Fruit fly (Drosophila melanogaster) whole organism, embryonic: Measurements from ENCODE around the gene eEF1alpha2.

Source experiments
- Adf1 ChIP-seq: fragments of 200-800 bp; sonication (Bioruptor generic); IDR thresholded peaks from 2 replicates; pipeline ENCODE4 v1.3.6; 2022; ENCODE audit warnings: missing biosample characterization, missing genetic modification characterization
- B-H2 ChIP-seq: fragments of 200-800 bp; sonication (Bioruptor generic); optimal IDR thresholded peaks from 2 replicates; lab custom pipeline; 2018; ENCODE audit warnings: missing biosample characterization, mild to moderate bottlenecking, missing genetic modification characterization
- Blimp-1 ChIP-seq: fragments of 200-800 bp; sonication (Bioruptor generic); optimal IDR thresholded peaks from 3 replicates; lab custom pipeline; 2018; ENCODE audit warnings: missing biosample characterization, missing genetic modification characterization, mild to moderate bottlenecking, moderate library complexity, missing genetic modification reagents
- CG11696 ChIP-seq: fragments of 200-800 bp; sonication (Bioruptor generic); IDR thresholded peaks from 2 replicates; pipeline ENCODE4 v1.3.6; 2022; ENCODE audit warnings: missing biosample characterization, missing genetic modification characterization
- CG12236 ChIP-seq: fragments of 200-800 bp; sonication (Bioruptor generic); optimal IDR thresholded peaks from 2 replicates; lab custom pipeline; 2016; ENCODE audit warnings: missing biosample characterization, missing genetic modification characterization
- CG12942 ChIP-seq: fragments of 200-800 bp; sonication (Bioruptor generic); optimal IDR thresholded peaks from 3 replicates; lab custom pipeline; 2016; ENCODE audit warnings: missing biosample characterization, missing genetic modification characterization
- CG14014 ChIP-seq: fragments of 200-800 bp; sonication (Bioruptor generic); IDR thresholded peaks from 2 replicates; pipeline ENCODE4 v1.3.6; 2022; ENCODE audit warnings: missing biosample characterization, missing genetic modification characterization
- CG17359 ChIP-seq: fragments of 200-800 bp; sonication (Bioruptor generic); optimal IDR thresholded peaks from 3 replicates; lab custom pipeline; 2018; ENCODE audit warnings: missing biosample characterization, mild to moderate bottlenecking, missing genetic modification characterization, moderate library complexity
- CG17568 ChIP-seq: fragments of 200-800 bp; sonication (Bioruptor generic); optimal IDR thresholded peaks from 2 replicates; lab custom pipeline; 2018; ENCODE audit warnings: missing biosample characterization, mild to moderate bottlenecking, missing genetic modification characterization, moderate library complexity
- CG18011 ChIP-seq: fragments of 200-800 bp; sonication (Bioruptor generic); optimal IDR thresholded peaks from 2 replicates; lab custom pipeline; 2017; ENCODE audit warnings: missing biosample characterization, missing genetic modification characterization, mild to moderate bottlenecking, moderate library complexity, missing genotype
- CG18262 ChIP-seq: fragments of 200-800 bp; optimal IDR thresholded peaks from 3 replicates; lab custom pipeline; 2019; ENCODE audit warnings: missing biosample characterization, mild to moderate bottlenecking, missing genetic modification characterization, moderate library complexity
- CG1832 ChIP-seq: fragments of 200-800 bp; sonication (Bioruptor generic); optimal IDR thresholded peaks from 2 replicates; lab custom pipeline; 2017; ENCODE audit warnings: missing biosample characterization, mild to moderate bottlenecking, missing genetic modification characterization, inconsistent platforms
- CG31441 ChIP-seq: fragments of 200-800 bp; sonication (Bioruptor generic); IDR thresholded peaks from 2 replicates; pipeline ENCODE4 v1.3.6; 2022; ENCODE audit warnings: missing biosample characterization, missing genetic modification characterization
- CG32772 ChIP-seq: fragments of 200-800 bp; sonication (Bioruptor generic); IDR thresholded peaks from 2 replicates; pipeline ENCODE4 v1.3.6; 2022; ENCODE audit warnings: missing biosample characterization, missing genetic modification characterization
- CG33557 ChIP-seq: fragments of 200-800 bp; sonication (Bioruptor generic); optimal IDR thresholded peaks from 2 replicates; lab custom pipeline; 2019; ENCODE audit warnings: missing biosample characterization, mild to moderate bottlenecking, missing genetic modification characterization, moderate library complexity
- CG4328 ChIP-seq: fragments of 200-800 bp; sonication (Bioruptor generic); optimal IDR thresholded peaks from 3 replicates; lab custom pipeline; 2017; ENCODE audit warnings: missing biosample characterization, missing genetic modification reagents, missing genetic modification characterization
- CG6813 ChIP-seq: fragments of 200-800 bp; sonication (Bioruptor generic); optimal IDR thresholded peaks from 2 replicates; lab custom pipeline; 2017; ENCODE audit warnings: missing biosample characterization, missing genetic modification characterization, mild to moderate bottlenecking, moderate library complexity, missing genetic modification reagents
- CG7271 ChIP-seq: fragments of 200-800 bp; sonication (Bioruptor generic); optimal IDR thresholded peaks from 2 replicates; lab custom pipeline; 2018; ENCODE audit warnings: missing biosample characterization, mild to moderate bottlenecking, missing genetic modification characterization, moderate library complexity
- CG7987 ChIP-seq: fragments of 200-800 bp; sonication (Bioruptor generic); optimal IDR thresholded peaks from 2 replicates; lab custom pipeline; 2018; ENCODE audit warnings: missing biosample characterization, mild to moderate bottlenecking, missing genetic modification characterization, moderate library complexity
- CG9797 ChIP-seq: fragments of 200-800 bp; sonication (Bioruptor generic); optimal IDR thresholded peaks from 3 replicates; lab custom pipeline; 2018; ENCODE audit warnings: missing biosample characterization, mild to moderate bottlenecking, missing genetic modification characterization
- CrebB ChIP-seq: fragments of 200-800 bp; sonication (Bioruptor generic); optimal IDR thresholded peaks from 3 replicates; lab custom pipeline; 2018; ENCODE audit warnings: missing biosample characterization, mild to moderate bottlenecking, missing genetic modification characterization
- Doc3 ChIP-seq: fragments of 200-800 bp; sonication (Bioruptor generic); IDR thresholded peaks from 3 replicates; pipeline ENCODE4 v1.3.6; 2022; ENCODE audit warnings: missing biosample characterization, missing genetic modification characterization; ENCODE audit not compliant: partially characterized antibody
- Dref ChIP-seq: fragments of 200-800 bp; sonication (Bioruptor generic); IDR thresholded peaks from 2 replicates; pipeline ENCODE4 v1.3.6; 2022; ENCODE audit warnings: missing biosample characterization, missing genetic modification characterization
- Ets65A ChIP-seq: fragments of 200-800 bp; sonication (Bioruptor generic); peaks from one replicate; lab custom pipeline; 2016; ENCODE audit warnings: missing biosample characterization, missing genetic modification characterization
- Hmx ChIP-seq: fragments of 200-800 bp; sonication (Bioruptor generic); optimal IDR thresholded peaks from 2 replicates; lab custom pipeline; 2016; ENCODE audit warnings: missing biosample characterization, missing genetic modification characterization
- Hsf ChIP-seq: fragments of 200-800 bp; sonication (Bioruptor generic); optimal IDR thresholded peaks from 3 replicates; lab custom pipeline; 2016; ENCODE audit warnings: missing biosample characterization, missing genetic modification characterization
- MBD-R2 ChIP-seq: fragments of 200-800 bp; sonication (Bioruptor generic); IDR thresholded peaks from 2 replicates; pipeline ENCODE4 v1.3.6; 2022; ENCODE audit warnings: missing biosample characterization, missing genetic modification characterization
- Mrtf ChIP-seq: fragments of 200-800 bp; sonication (Bioruptor generic); IDR thresholded peaks from 3 replicates; pipeline ENCODE4 v1.3.6; 2022; ENCODE audit warnings: missing biosample characterization, missing genetic modification characterization
- Neu2 ChIP-seq: fragments of 200-800 bp; sonication (Bioruptor generic); optimal IDR thresholded peaks from 3 replicates; lab custom pipeline; 2016; ENCODE audit warnings: missing biosample characterization, missing genetic modification characterization, borderline replicate concordance
- Sin3A ChIP-seq: fragments of >200 bp; optimal IDR thresholded peaks from 2 replicates; lab custom pipeline; 2018
- Ssrp ChIP-seq: fragments of 200-800 bp; sonication (Bioruptor generic); optimal IDR thresholded peaks from 2 replicates; lab custom pipeline; 2018; ENCODE audit warnings: missing biosample characterization, mild to moderate bottlenecking, missing genetic modification characterization, moderate library complexity
- amos ChIP-seq: fragments of 200-800 bp; sonication (Bioruptor generic); IDR thresholded peaks from 2 replicates; pipeline ENCODE4 v1.3.6; 2022; ENCODE audit warnings: missing biosample characterization, missing genetic modification characterization; ENCODE audit not compliant: partially characterized antibody
- aop ChIP-seq: fragments of 200-800 bp; sonication (Bioruptor generic); IDR thresholded peaks from 2 replicates; pipeline ENCODE4 v1.3.6; 2022; ENCODE audit warnings: missing biosample characterization, missing genetic modification characterization
- bcd ChIP-seq: fragments of 200-800 bp; sonication (Bioruptor generic); optimal IDR thresholded peaks from 2 replicates; lab custom pipeline; 2017; ENCODE audit warnings: missing biosample characterization, mild to moderate bottlenecking, missing genetic modification characterization
- bowl ChIP-seq: fragments of 200-800 bp; sonication (Bioruptor generic); IDR thresholded peaks from 2 replicates; pipeline ENCODE4 v1.3.6; 2022; ENCODE audit warnings: missing biosample characterization, missing genetic modification characterization
- cato ChIP-seq: fragments of 200-800 bp; sonication (Bioruptor generic); optimal IDR thresholded peaks from 2 replicates; lab custom pipeline; 2016; ENCODE audit warnings: missing biosample characterization, missing genetic modification characterization, borderline replicate concordance
- cg ChIP-seq: fragments of 200-800 bp; sonication (Bioruptor generic); optimal IDR thresholded peaks from 3 replicates; lab custom pipeline; 2019; ENCODE audit warnings: missing biosample characterization, mild to moderate bottlenecking, missing genetic modification characterization, moderate library complexity
- crol ChIP-seq: fragments of 200-800 bp; sonication (Bioruptor generic); IDR thresholded peaks from 2 replicates; pipeline ENCODE4 v1.3.6; 2022; ENCODE audit warnings: missing biosample characterization, missing genetic modification characterization
- danr ChIP-seq: fragments of 200-800 bp; sonication (Bioruptor generic); IDR thresholded peaks from 2 replicates; pipeline ENCODE4 v1.3.6; 2022; ENCODE audit warnings: missing biosample characterization, missing genetic modification characterization
- disco-r ChIP-seq: fragments of 200-800 bp; sonication (Bioruptor generic); optimal IDR thresholded peaks from 2 replicates; lab custom pipeline; 2016; ENCODE audit warnings: missing biosample characterization, missing genetic modification characterization
- dmrt99B ChIP-seq: fragments of 200-800 bp; sonication (Bioruptor generic); optimal IDR thresholded peaks from 2 replicates; lab custom pipeline; 2018; ENCODE audit warnings: missing biosample characterization, mild to moderate bottlenecking, missing genetic modification characterization, moderate library complexity
- dpn ChIP-seq, 2 experiments: fragments of 200-800 bp; sonication (Bioruptor generic); optimal IDR thresholded peaks; 3 replicates each; lab custom pipeline; 2016; ENCODE audit warnings: missing biosample characterization in 2 of 2, missing genetic modification characterization in 2 of 2
- en ChIP-seq: fragments of 200-800 bp; sonication (Bioruptor generic); optimal IDR thresholded peaks from 2 replicates; lab custom pipeline; 2016; ENCODE audit warnings: missing biosample characterization, missing genetic modification characterization
- ken ChIP-seq: fragments of 200-800 bp; sonication (Bioruptor generic); IDR thresholded peaks from 3 replicates; pipeline ENCODE4 v1.3.6; 2022; ENCODE audit warnings: missing biosample characterization, missing genetic modification characterization
- ranshi ChIP-seq: fragments of 200-800 bp; sonication (Bioruptor generic); IDR thresholded peaks from 2 replicates; pipeline ENCODE4 v1.3.6; 2022; ENCODE audit warnings: missing biosample characterization, missing genetic modification characterization
- run ChIP-seq: fragments of 200-800 bp; sonication (Bioruptor generic); optimal IDR thresholded peaks from 3 replicates; lab custom pipeline; 2018; ENCODE audit warnings: missing biosample characterization, mild to moderate bottlenecking, missing genetic modification characterization
- tll ChIP-seq, 2 experiments: fragments of 200-800 bp in 1 of 2; fragments of >200 bp in 1 of 2; sonication (Bioruptor generic) in 1 of 2; optimal IDR thresholded peaks; 2 replicates each; lab custom pipeline; 2017 to 2019; ENCODE audit warnings: missing biosample characterization in 2 of 2, missing genetic modification characterization in 2 of 2, mild to moderate bottlenecking in 1 of 2, moderate library complexity in 1 of 2
- vfl ChIP-seq: fragments of 200-800 bp; sonication (Bioruptor generic); optimal IDR thresholded peaks from 2 replicates; lab custom pipeline; 2016; ENCODE audit warnings: missing biosample characterization, missing genetic modification characterization

eEF1alpha2 gene

DNA sequence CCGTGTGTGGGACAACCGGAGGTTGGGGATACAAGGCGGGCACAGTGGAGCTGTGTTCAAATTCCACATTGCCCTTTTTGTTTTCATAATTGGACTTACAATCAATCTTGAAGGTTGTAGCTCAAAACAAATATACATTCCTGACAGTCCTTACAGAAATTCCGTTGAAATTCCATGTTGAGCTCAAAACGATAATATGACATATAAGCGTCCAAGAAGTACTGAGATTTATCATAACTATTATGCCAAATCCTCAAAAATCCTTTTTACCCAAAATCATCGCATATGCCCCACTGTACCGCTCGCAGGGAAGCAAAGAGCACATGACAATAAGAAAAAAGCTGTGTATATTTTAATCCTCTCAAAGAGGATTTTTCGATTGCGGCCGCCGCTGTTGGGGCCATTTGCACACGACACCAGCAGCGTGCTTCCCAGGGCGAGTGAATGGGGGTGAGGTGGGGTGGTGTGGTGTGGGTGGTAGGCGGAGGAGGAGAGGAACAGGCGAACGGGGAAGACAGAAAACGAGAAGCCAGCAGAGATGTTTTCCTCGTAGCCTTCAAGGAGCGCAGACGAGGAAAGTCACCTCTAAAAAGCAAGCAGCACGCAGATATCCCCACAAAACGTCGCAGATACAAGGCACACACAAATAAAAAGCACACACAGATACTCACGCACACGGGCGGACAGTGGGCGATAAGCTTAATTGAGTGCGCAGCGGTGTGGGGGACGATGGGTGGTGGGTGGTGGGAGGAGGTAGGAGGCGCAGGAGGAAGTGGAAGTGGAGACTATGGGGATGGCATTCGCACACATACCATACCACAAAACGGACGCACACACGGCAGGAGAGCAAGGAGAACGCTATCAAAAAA, 20.7 kb upstream of the eEF1alpha2 start (continued):
- TF ChIP-seq CG18011 (GFP tag; lab: Kevin White, UChicago): peak; percentile 41
- TF ChIP-seq Hmx (GFP tag; lab: Kevin White, UChicago): no peak
- no peak for TF ChIP-seq CG12236 (GFP tag; lab: Kevin White, UChicago)
- TF ChIP-seq CG17568 (GFP tag; lab: Kevin White, UChicago): no peak
- no peak for TF ChIP-seq CG7987
- 0 out of 2 replicates have a peak, but pooled peaks have one; percentile 30 for TF ChIP-seq CG11696 (GFP tag; lab: Robert Waterston, UW)
- TF ChIP-seq CrebB (tag; lab: Kevin White, UChicago): no peak
- no peak for TF ChIP-seq aop (GFP tag; lab: Robert Waterston, UW)
- TF ChIP-seq Dref (GFP tag; lab: Robert Waterston, UW): no peak
- TF ChIP-seq amos (GFP tag; lab: Robert Waterston, UW): no peak
- no peak for TF ChIP-seq run
- TF ChIP-seq Sin3A (lab: Kevin White, UChicago): no peak
- peak; percentile 73 for TF ChIP-seq bcd (GFP tag; lab: Kevin White, UChicago)
- peak; percentile 36 for TF ChIP-seq CG12942
- peak; percentile 8; the same call in 1 of the 2 replicates for TF ChIP-seq MBD-R2 (GFP tag; lab: Robert Waterston, UW)
- no peak for TF ChIP-seq CG33557
- no peak; the same call in 2 of the 3 replicates for TF ChIP-seq Mrtf (GFP tag; lab: Robert Waterston, UW)
- peak; percentile 49 for TF ChIP-seq Blimp-1 (GFP tag; lab: Kevin White, UChicago)
- TF ChIP-seq ken (GFP tag; lab: Robert Waterston, UW): 0 out of 3 replicates have a peak, but pooled peaks have one; percentile 37
- TF ChIP-seq cato (GFP tag; lab: Kevin White, UChicago): no peak
- peak; percentile 22 for TF ChIP-seq B-H2 (GFP tag; lab: Kevin White, UChicago)
- peak; percentile 63 for TF ChIP-seq Hsf
- TF ChIP-seq CG14014: peak; percentile 54; the same call in 1 of the 2 replicates
- no peak for TF ChIP-seq CG1832 (GFP tag; lab: Kevin White, UChicago)
- peak; percentile 82 for TF ChIP-seq crol (GFP tag; lab: Robert Waterston, UW)
- TF ChIP-seq Ssrp (tag; lab: Kevin White, UChicago): peak; percentile 64
- no peak for TF ChIP-seq CG4328
- peak; percentile 59; the same call in 1 of the 2 replicates for TF ChIP-seq ranshi (GFP tag; lab: Robert Waterston, UW)
- TF ChIP-seq dpn (GFP tag; optimal IDR thresholded peaks at IDR 0.05; lab: Kevin White, UChicago): peak; percentile 55 to 61
- TF ChIP-seq danr (GFP tag; lab: Robert Waterston, UW): no peak
- no peak for TF ChIP-seq CG7271 (tag; lab: Kevin White, UChicago)
- no peak for TF ChIP-seq CG9797 (GFP tag; lab: Kevin White, UChicago)
- TF ChIP-seq cg (GFP tag; lab: Kevin White, UChicago): peak; percentile 56
- peak; percentile 89 for TF ChIP-seq Ets65A
- TF ChIP-seq en (GFP tag; lab: Kevin White, UChicago): no peak
- TF ChIP-seq Adf1: peak; percentile 79
- no peak for TF ChIP-seq tll (GFP tag; optimal IDR thresholded peaks at IDR 0.05; lab: Kevin White, UChicago)
- TF ChIP-seq CG32772 (GFP tag; lab: Robert Waterston, UW): 0 out of 2 replicates have a peak, but pooled peaks have one; percentile 20
- peak; percentile 42 for TF ChIP-seq CG31441 (GFP tag; lab: Robert Waterston, UW)
- no peak for TF ChIP-seq Doc3 (GFP tag; lab: Robert Waterston, UW)
- peak; percentile 77 for TF ChIP-seq dmrt99B (tag; lab: Kevin White, UChicago)
- peak; percentile 58 for TF ChIP-seq CG18262
- peak; percentile 34 for TF ChIP-seq vfl (GFP tag; lab: Kevin White, UChicago)
- TF ChIP-seq CG17359: peak; percentile 42
- TF ChIP-seq Neu2 (GFP tag; lab: Kevin White, UChicago): no peak
- no peak for TF ChIP-seq bowl (GFP tag; lab: Robert Waterston, UW)
- TF ChIP-seq disco-r (GFP tag; lab: Kevin White, UChicago): peak; percentile 45
- TF ChIP-seq CG6813 (GFP tag; lab: Kevin White, UChicago): peak; percentile 34
